Worm (Caenorhabditis elegans) whole organism, young adult: ENCODE results near the gene T28C6.7.

Experiments
- mxl-1 ChIP-seq: sonication (generic microtip); optimal IDR thresholded peaks from 2 replicates; lab custom pipeline; 2016; ENCODE audit warnings: missing genetic modification characterization, missing compliant biosample characterization
- unc-62 ChIP-seq: fragments of 150-350 bp; optimal IDR thresholded peaks from 2 replicates; lab custom pipeline; 2014; ENCODE audit warnings: missing biosample characterization, missing genetic modification reagents, missing genetic modification characterization
- ztf-6 ChIP-seq: fragments of 200-800 bp; sonication (Bioruptor generic); IDR thresholded peaks from 2 replicates; pipeline ENCODE4 v1.3.6; 2022; ENCODE audit warnings: missing genetic modification reagents, missing genetic modification characterization, missing compliant biosample characterization

DNA sequence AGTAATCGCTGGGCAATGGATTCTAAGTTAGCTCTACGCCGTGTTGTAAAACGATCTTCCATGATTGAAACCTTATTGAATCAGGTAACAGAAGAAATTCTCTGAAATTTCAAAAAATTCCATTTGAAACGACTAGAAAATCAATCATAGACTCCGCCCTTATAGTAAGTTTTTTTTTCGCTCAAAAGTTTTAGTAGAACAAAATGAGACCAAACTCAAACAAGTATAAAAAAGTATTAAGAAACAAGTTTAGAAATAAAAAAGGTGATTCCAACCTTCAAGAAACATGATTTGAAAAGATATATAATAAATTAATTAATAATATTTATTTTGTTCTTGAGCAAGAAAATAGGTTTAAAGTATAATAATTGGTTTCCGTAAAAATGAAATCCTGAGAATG lies 49.6 kb upstream of the T28C6.7 start, which contains the start of gene C33D9.6:
- no peak for TF ChIP-seq ztf-6 (GFP tag; lab: Robert Waterston, UW)
- no peak for TF ChIP-seq unc-62
- no peak for TF ChIP-seq mxl-1 (tag; lab: Kevin White, UChicago)
